Fruit fly (Drosophila melanogaster): ENCODE data around the gene Hsdl2.
A peak's percentile ranks its signal among the peaks of the same experiment; 100 is the strongest.

Hsdl2 gene

dm6 chr3R:27685539-27686012, 8.3 kb downstream of the Hsdl2 start, which contains the start of gene CG12880 (continued):
- TF ChIP-seq CG31627 (GFP tag; optimal IDR thresholded peaks at IDR 0.05) (peak; percentile 17), esn (GFP tag; optimal IDR thresholded peaks at IDR 0.05) (peak; percentile 67), Gug (GFP tag; IDR thresholded peaks at IDR 0.05) (0 out of 2 replicates have a peak, but pooled peaks have one; percentile 13), Sox102F (GFP tag; optimal IDR thresholded peaks at IDR 0.05) (peak; percentile 5), CG11294 (GFP tag; IDR thresholded peaks at IDR 0.05) (no peak), OdsH (GFP tag; optimal IDR thresholded peaks at IDR 0.05) (peak; percentile 35), pdm3 (GFP tag; optimal IDR thresholded peaks at IDR 0.05) (peak; percentile 51), acj6 (GFP tag; optimal IDR thresholded peaks at IDR 0.05) (peak; percentile 40), fd85E (GFP tag; optimal IDR thresholded peaks at IDR 0.05) (no peak), dac (GFP tag; optimal IDR thresholded peaks at IDR 0.05) (no peak), fkh (GFP tag; optimal IDR thresholded peaks at IDR 0.05) (no peak), Ets96B (tag; optimal IDR thresholded peaks at IDR 0.05) (peak; percentile 23), CG11902 (GFP tag; optimal IDR thresholded peaks at IDR 0.05) (no peak), CG4318 (GFP tag; optimal IDR thresholded peaks at IDR 0.05) (no peak), Smox (GFP tag; optimal IDR thresholded peaks at IDR 0.05) (peak; percentile 28), Hr4 (GFP tag; optimal IDR thresholded peaks at IDR 0.05) (peak; percentile 22), eg (GFP tag; IDR thresholded peaks at IDR 0.05) (no peak), CG32006 (GFP tag; optimal IDR thresholded peaks at IDR 0.05) (peak; percentile 69), Met (GFP tag; optimal IDR thresholded peaks at IDR 0.05) (peak; percentile 51), CG7368 (GFP tag; optimal IDR thresholded peaks at IDR 0.05) (no peak), CG10669 (GFP tag; optimal IDR thresholded peaks at IDR 0.05) (no peak), cyc (GFP tag; optimal IDR thresholded peaks at IDR 0.05) (peak; percentile 10), ss (GFP tag; optimal IDR thresholded peaks at IDR 0.05) (peak in 1 of 2 experiments; percentile 48), Sox14 (GFP tag; optimal IDR thresholded peaks at IDR 0.05) (peak; percentile 26), CG6276 (GFP tag; optimal IDR thresholded peaks at IDR 0.05) (peak; percentile 40), CG6792 (GFP tag; optimal IDR thresholded peaks at IDR 0.05) (peak; percentile 28), CG15336 (GFP tag; IDR thresholded peaks at IDR 0.05) (no peak)

- TF ChIP-seq CG3919 (GFP tag; optimal IDR thresholded peaks at IDR 0.05), result no peak
- TF ChIP-seq ss (GFP tag; optimal IDR thresholded peaks at IDR 0.05), result peak in 1 of 2 experiments; percentile 69
These were observed 10.7 kb downstream of the Hsdl2 start, which contains the start of gene CG31055 for dm6 chr3R:27688034-27688433. TSS of gene CG31055 (minus strand) at chr3R:27688134.

- TF ChIP-seq vri (GFP tag; optimal IDR thresholded peaks at IDR 0.05), result peak; percentile 62
- peak; percentile 25 for TF ChIP-seq Sox102F (GFP tag; optimal IDR thresholded peaks at IDR 0.05)
- peak; percentile 52 for TF ChIP-seq svp (GFP tag)
- peak in 1 of 2 experiments; percentile 75 for TF ChIP-seq ss (GFP tag; optimal IDR thresholded peaks at IDR 0.05)
- TF ChIP-seq Eip78C (GFP tag), result peak; percentile 55
- TF ChIP-seq CG11762 (GFP tag; optimal IDR thresholded peaks at IDR 0.05; ENCODE audit: insufficient read depth), result no peak
- no peak for TF ChIP-seq Ets96B (tag; optimal IDR thresholded peaks at IDR 0.05)
These were observed 15.5 kb downstream of the Hsdl2 start for dm6 chr3R:27692645-27693307.

- TF ChIP-seq Eip78C (GFP tag) (peak; percentile 32), CG32006 (GFP tag; optimal IDR thresholded peaks at IDR 0.05) (no peak)
These were observed 16.7 kb downstream of the Hsdl2 start, which contains the start of gene CG43319 for dm6 chr3R:27694018-27694417. TSS of gene CG43319 (plus strand) at chr3R:27694318.

dm6 chr3R:27694583-27694982, 17.3 kb downstream of the Hsdl2 start, which contains the start of gene Acp98AB:
TSS of gene Acp98AB (plus strand) at chr3R:27694883.
- TF ChIP-seq eg (GFP tag; IDR thresholded peaks at IDR 0.05), result no peak
- TF ChIP-seq dac (GFP tag; optimal IDR thresholded peaks at IDR 0.05), result no peak
- TF ChIP-seq CG15336 (GFP tag; IDR thresholded peaks at IDR 0.05), result no peak
- TF ChIP-seq Smox (GFP tag; optimal IDR thresholded peaks at IDR 0.05), result no peak
- TF ChIP-seq cyc (GFP tag; optimal IDR thresholded peaks at IDR 0.05), result no peak
- TF ChIP-seq Sox15 (GFP tag; optimal IDR thresholded peaks at IDR 0.05), result no peak
- no peak for TF ChIP-seq Hr38 (GFP tag; optimal IDR thresholded peaks at IDR 0.05)
- TF ChIP-seq Eip93F (GFP tag; optimal IDR thresholded peaks at IDR 0.05), result no peak
- no peak for TF ChIP-seq CG1621 (tag; optimal IDR thresholded peaks at IDR 0.05)
- TF ChIP-seq CG6792 (GFP tag; optimal IDR thresholded peaks at IDR 0.05), result no peak
- no peak for TF ChIP-seq pdm3 (GFP tag; optimal IDR thresholded peaks at IDR 0.05)
- no peak for TF ChIP-seq CG3919 (GFP tag; optimal IDR thresholded peaks at IDR 0.05)
- no peak for TF ChIP-seq Blimp-1 (GFP tag; optimal IDR thresholded peaks at IDR 0.05)
- TF ChIP-seq ss (GFP tag; optimal IDR thresholded peaks at IDR 0.05), result no peak
- no peak for TF ChIP-seq Eip75B (GFP tag; optimal IDR thresholded peaks at IDR 0.05)
- TF ChIP-seq CG16779 (tag; optimal IDR thresholded peaks at IDR 0.05), result no peak
- no peak for TF ChIP-seq fkh (GFP tag; optimal IDR thresholded peaks at IDR 0.05)
- TF ChIP-seq dsx (GFP tag; optimal IDR thresholded peaks at IDR 0.05; ENCODE audit: poor library complexity, severe bottlenecking), result no peak
